Worm (Caenorhabditis elegans): ENCODE results near the gene lim-4.

lim-4 gene

ce11 chrX:3820666-3821065, 52.7 kb downstream of the lim-4 start (continued):
- no peak for TF ChIP-seq D1046.2 (GFP tag; IDR thresholded peaks at IDR 0.05)
- no peak for TF ChIP-seq sdz-12 (GFP tag; optimal IDR thresholded peaks at IDR 0.05)
- TF ChIP-seq nhr-42 (GFP tag; IDR thresholded peaks at IDR 0.05), result no peak
- no peak for TF ChIP-seq dmd-9 (GFP tag; IDR thresholded peaks at IDR 0.05)
- TF ChIP-seq lin-39 (tag; optimal IDR thresholded peaks at IDR 0.05), result no peak
- no peak for TF ChIP-seq daf-16 (GFP tag; optimal IDR thresholded peaks at IDR 0.05)
- peak; percentile 74 for TF ChIP-seq daf-16 (tag; optimal IDR thresholded peaks at IDR 0.05)
- no peak for TF ChIP-seq R02D3.7 (tag; optimal IDR thresholded peaks at IDR 0.05)
- TF ChIP-seq jun-1 (tag; optimal IDR thresholded peaks at IDR 0.05), result no peak
- TF ChIP-seq ama-1 (optimal IDR thresholded peaks at IDR 0.05), result no peak
- TF ChIP-seq dpl-1 (GFP tag; optimal IDR thresholded peaks at IDR 0.05), result no peak
- TF ChIP-seq ceh-28 (tag; optimal IDR thresholded peaks at IDR 0.05), result no peak
- TF ChIP-seq pqm-1 (tag; optimal IDR thresholded peaks at IDR 0.05), result peak; percentile 64
- TF ChIP-seq mxl-3 (GFP tag; optimal IDR thresholded peaks at IDR 0.05), result no peak
- no peak for TF ChIP-seq dmd-8 (GFP tag; IDR thresholded peaks at IDR 0.05)
- no peak for TF ChIP-seq zfp-3 (GFP tag; conservative IDR thresholded peaks at IDR 0.05)
- no peak for TF ChIP-seq attf-4 (tag; optimal IDR thresholded peaks at IDR 0.05)
- TF ChIP-seq lim-7 (GFP tag; IDR thresholded peaks at IDR 0.05), result no peak
- TF ChIP-seq hif-1 (tag; optimal IDR thresholded peaks at IDR 0.05), result no peak
- TF ChIP-seq Y5F2A.4 (GFP tag; optimal IDR thresholded peaks at IDR 0.05), result no peak
- TF ChIP-seq F49E8.2 (tag; optimal IDR thresholded peaks at IDR 0.05; ENCODE audit: borderline replicate concordance), result no peak
- TF ChIP-seq hmg-1.1 (GFP tag; IDR thresholded peaks at IDR 0.05), result no peak
- no peak for TF ChIP-seq ceh-62 (tag; optimal IDR thresholded peaks at IDR 0.05)
- TF ChIP-seq nhr-25 (tag; optimal IDR thresholded peaks at IDR 0.05; ENCODE audit: borderline replicate concordance, insufficient read depth), result no peak
- peak; percentile 44 for TF ChIP-seq dve-1 (tag; optimal IDR thresholded peaks at IDR 0.05; ENCODE audit: insufficient read depth)
- peak; percentile 21 for TF ChIP-seq nhr-102 (tag; optimal IDR thresholded peaks at IDR 0.05)
- no peak for TF ChIP-seq ces-1 (GFP tag; optimal IDR thresholded peaks at IDR 0.05)
- TF ChIP-seq fkh-10 (GFP tag; optimal IDR thresholded peaks at IDR 0.05), result no peak
- no peak for TF ChIP-seq arid-1 (GFP tag; conservative IDR thresholded peaks at IDR 0.05)
- TF ChIP-seq ctbp-1 (GFP tag; IDR thresholded peaks at IDR 0.05), result no peak
- TF ChIP-seq madf-5 (GFP tag; IDR thresholded peaks at IDR 0.05), result no peak
- TF ChIP-seq egl-43 (GFP tag; IDR thresholded peaks at IDR 0.05), result no peak
- TF ChIP-seq egl-27 (tag; optimal IDR thresholded peaks at IDR 0.05), result no peak
- TF ChIP-seq nhr-48 (tag; optimal IDR thresholded peaks at IDR 0.05), result no peak
- no peak for TF ChIP-seq mxl-2 (GFP tag; conservative IDR thresholded peaks at IDR 0.05)
- TF ChIP-seq nhr-77 (tag; optimal IDR thresholded peaks at IDR 0.05), result no peak
- no peak for TF ChIP-seq rbr-2 (tag; optimal IDR thresholded peaks at IDR 0.05)
- TF ChIP-seq gei-8 (GFP tag; optimal IDR thresholded peaks at IDR 0.05), result no peak
- TF ChIP-seq nhr-28 (tag; optimal IDR thresholded peaks at IDR 0.05), result peak; percentile 66
- peak; percentile 66 for TF ChIP-seq hlh-11 (tag; optimal IDR thresholded peaks at IDR 0.05)
- TF ChIP-seq mdl-1 (tag; optimal IDR thresholded peaks at IDR 0.05), result no peak
- TF ChIP-seq lir-3 (tag; optimal IDR thresholded peaks at IDR 0.05), result no peak
- peak; percentile 19 for TF ChIP-seq mes-2 (tag; optimal IDR thresholded peaks at IDR 0.05; ENCODE audit: poor library complexity, severe bottlenecking)
- no peak for TF ChIP-seq nhr-6 (tag; optimal IDR thresholded peaks at IDR 0.05)
- no peak for TF ChIP-seq snpc-4 (tag; optimal IDR thresholded peaks at IDR 0.05)
- no peak for TF ChIP-seq F44E2.7 (GFP tag; IDR thresholded peaks at IDR 0.05)
- TF ChIP-seq lin-38 (GFP tag; IDR thresholded peaks at IDR 0.05), result no peak
- no peak for TF ChIP-seq lin-15B (tag; optimal IDR thresholded peaks at IDR 0.05)
- TF ChIP-seq fos-1 (tag; optimal IDR thresholded peaks at IDR 0.05), result no peak
- TF ChIP-seq zfp-2 (tag; optimal IDR thresholded peaks at IDR 0.05), result no peak
